Fruit fly (Drosophila melanogaster) whole organism, embryonic: ENCODE data around the gene eya.
A peak's percentile ranks its signal among the peaks of the same experiment; 100 is the strongest.

Experiments used
- Adf1 ChIP-seq: fragments of 200-800 bp; sonication (Bioruptor generic); IDR thresholded peaks from 2 replicates; pipeline ENCODE4 v1.3.6; 2022; ENCODE audit warnings: missing biosample characterization, missing genetic modification characterization
- CG10267 ChIP-seq: fragments of 200-800 bp; sonication (Bioruptor generic); optimal IDR thresholded peaks from 2 replicates; lab custom pipeline; 2018; ENCODE audit warnings: missing biosample characterization, mild to moderate bottlenecking, missing genetic modification characterization, moderate library complexity
- CG11723 ChIP-seq: fragments of 200-800 bp; sonication (Bioruptor generic); optimal IDR thresholded peaks from 2 replicates; lab custom pipeline; 2017; ENCODE audit warnings: missing biosample characterization, mild to moderate bottlenecking, missing genetic modification characterization
- CG12155 ChIP-seq: fragments of 200-800 bp; sonication (Bioruptor generic); optimal IDR thresholded peaks from 3 replicates; lab custom pipeline; 2016; ENCODE audit warnings: missing biosample characterization, missing genetic modification characterization
- CG13287 ChIP-seq: fragments of 200-800 bp; sonication (Bioruptor generic); IDR thresholded peaks from 2 replicates; pipeline ENCODE4 v1.3.6; 2022; ENCODE audit warnings: missing biosample characterization, missing genetic modification characterization; ENCODE audit not compliant: partially characterized antibody
- CG17568 ChIP-seq: fragments of 200-800 bp; sonication (Bioruptor generic); optimal IDR thresholded peaks from 2 replicates; lab custom pipeline; 2018; ENCODE audit warnings: missing biosample characterization, mild to moderate bottlenecking, missing genetic modification characterization, moderate library complexity
- CG17612 ChIP-seq: fragments of 200-800 bp; sonication (Bioruptor generic); IDR thresholded peaks from 2 replicates; pipeline ENCODE4 v1.3.6; 2022; ENCODE audit warnings: missing biosample characterization, missing genetic modification characterization
- CG17829 ChIP-seq: fragments of 200-800 bp; optimal IDR thresholded peaks from 2 replicates; lab custom pipeline; 2019; ENCODE audit warnings: missing biosample characterization, mild to moderate bottlenecking, missing genetic modification characterization, moderate library complexity
- CG18476 ChIP-seq: fragments of 200-800 bp; sonication (Bioruptor generic); optimal IDR thresholded peaks from 2 replicates; lab custom pipeline; 2016; ENCODE audit warnings: missing biosample characterization, mild to moderate bottlenecking, missing genetic modification characterization
- CG18599 ChIP-seq: fragments of 200-800 bp; sonication (Bioruptor generic); optimal IDR thresholded peaks from 3 replicates; lab custom pipeline; 2017; ENCODE audit warnings: missing biosample characterization, missing genetic modification characterization, mild to moderate bottlenecking, moderate library complexity, missing genetic modification reagents
- CG2678 ChIP-seq: fragments of 200-800 bp; sonication (Bioruptor generic); optimal IDR thresholded peaks from 3 replicates; lab custom pipeline; 2019; ENCODE audit warnings: missing biosample characterization, mild to moderate bottlenecking, missing genetic modification characterization, moderate library complexity
- CG32767 ChIP-seq: fragments of 200-800 bp; sonication (Bioruptor generic); IDR thresholded peaks from 2 replicates; pipeline ENCODE4 v1.3.6; 2022; ENCODE audit warnings: missing biosample characterization, missing genetic modification characterization
- CG32772 ChIP-seq: fragments of 200-800 bp; sonication (Bioruptor generic); IDR thresholded peaks from 2 replicates; pipeline ENCODE4 v1.3.6; 2022; ENCODE audit warnings: missing biosample characterization, missing genetic modification characterization
- CG3281 ChIP-seq: fragments of 200-800 bp; sonication (Bioruptor generic); optimal IDR thresholded peaks from 3 replicates; lab custom pipeline; 2017; ENCODE audit warnings: missing biosample characterization, mild to moderate bottlenecking, missing genetic modification characterization
- CG34224 ChIP-seq: fragments of 200-800 bp; sonication (Bioruptor generic); IDR thresholded peaks from 3 replicates; pipeline ENCODE4 v1.3.6; 2022; ENCODE audit warnings: missing biosample characterization, missing genetic modification characterization; ENCODE audit not compliant: partially characterized antibody
- CG5180 ChIP-seq: fragments of 200-800 bp; sonication (Bioruptor generic); optimal IDR thresholded peaks from 3 replicates; lab custom pipeline; 2017; ENCODE audit warnings: missing biosample characterization, missing genetic modification characterization, mild to moderate bottlenecking, moderate library complexity, missing genetic modification reagents
- CG6813 ChIP-seq: fragments of 200-800 bp; sonication (Bioruptor generic); optimal IDR thresholded peaks from 2 replicates; lab custom pipeline; 2017; ENCODE audit warnings: missing biosample characterization, missing genetic modification characterization, mild to moderate bottlenecking, moderate library complexity, missing genetic modification reagents
- CG6854 ChIP-seq: fragments of 200-800 bp; sonication (Bioruptor generic); optimal IDR thresholded peaks from 3 replicates; lab custom pipeline; 2017; ENCODE audit warnings: missing biosample characterization, mild to moderate bottlenecking, missing genetic modification characterization
- CG7271 ChIP-seq: fragments of 200-800 bp; sonication (Bioruptor generic); optimal IDR thresholded peaks from 2 replicates; lab custom pipeline; 2018; ENCODE audit warnings: missing biosample characterization, mild to moderate bottlenecking, missing genetic modification characterization, moderate library complexity
- CG9817 ChIP-seq: fragments of 200-800 bp; sonication (Bioruptor generic); optimal IDR thresholded peaks from 2 replicates; lab custom pipeline; 2018; ENCODE audit warnings: missing biosample characterization, mild to moderate bottlenecking, missing genetic modification characterization, moderate library complexity
- CG9932 ChIP-seq: fragments of 200-800 bp; sonication (Bioruptor generic); IDR thresholded peaks from 2 replicates; pipeline ENCODE4 v1.3.6; 2022; ENCODE audit warnings: missing biosample characterization, missing genetic modification characterization
- Eip74EF ChIP-seq, 2 experiments: fragments of 200-800 bp in 1 of 2; fragments of >200 bp in 1 of 2; sonication (Bioruptor generic) in 1 of 2; optimal IDR thresholded peaks; 2 replicates each; lab custom pipeline; 2017 to 2019; ENCODE audit warnings: missing biosample characterization in 2 of 2, missing genetic modification characterization in 2 of 2, mild to moderate bottlenecking in 1 of 2, moderate library complexity in 1 of 2
- HLHmδ ChIP-seq: fragments of 200-800 bp; sonication (Bioruptor generic); optimal IDR thresholded peaks from 2 replicates; lab custom pipeline; 2018; ENCODE audit warnings: missing biosample characterization, mild to moderate bottlenecking, missing genetic modification characterization, moderate library complexity
- Hmr ChIP-seq: fragments of 200-800 bp; sonication (Bioruptor generic); optimal IDR thresholded peaks from 3 replicates; lab custom pipeline; 2017; ENCODE audit warnings: mild to moderate bottlenecking, missing biosample characterization, missing genetic modification reagents, missing genetic modification characterization
- Med ChIP-seq: fragments of 200-800 bp; sonication (Bioruptor generic); peaks from one replicate; lab custom pipeline; 2016; ENCODE audit warnings: missing biosample characterization, missing genetic modification characterization, mild to moderate bottlenecking, inconsistent platforms, moderate library complexity
- Myb ChIP-seq: fragments of 200-800 bp; sonication (Bioruptor generic); optimal IDR thresholded peaks from 2 replicates; lab custom pipeline; 2016; ENCODE audit warnings: missing biosample characterization, missing genetic modification characterization
- NFAT ChIP-seq: fragments of 200-800 bp; sonication (Bioruptor generic); IDR thresholded peaks from 2 replicates; pipeline ENCODE4 v1.3.6; 2022; ENCODE audit warnings: missing biosample characterization, missing genetic modification characterization
- NfI ChIP-seq: fragments of 200-800 bp; sonication (Bioruptor generic); optimal IDR thresholded peaks from 3 replicates; lab custom pipeline; 2018; ENCODE audit warnings: missing biosample characterization, mild to moderate bottlenecking, missing genetic modification characterization, moderate library complexity
- Pdp1 ChIP-seq, 2 experiments: fragments of 200-800 bp; sonication (Bioruptor generic); optimal IDR thresholded peaks; 3 replicates each; lab custom pipeline; 2016; ENCODE audit warnings: missing biosample characterization in 2 of 2, missing genetic modification characterization in 2 of 2, mild to moderate bottlenecking in 1 of 2, moderate library complexity in 1 of 2
- ara ChIP-seq: fragments of 200-800 bp; sonication (Bioruptor generic); IDR thresholded peaks from 2 replicates; pipeline ENCODE4 v1.3.6; 2022; ENCODE audit warnings: missing biosample characterization, missing genetic modification characterization
- ash1 ChIP-seq: fragments of 200-800 bp; sonication (Bioruptor generic); optimal IDR thresholded peaks from 2 replicates; lab custom pipeline; 2018; ENCODE audit warnings: missing biosample characterization, mild to moderate bottlenecking, missing genetic modification characterization
- bigmax ChIP-seq: fragments of 200-800 bp; sonication (Bioruptor generic); optimal IDR thresholded peaks from 2 replicates; lab custom pipeline; 2018; ENCODE audit warnings: missing biosample characterization, mild to moderate bottlenecking, missing genetic modification characterization
- bsh ChIP-seq, 2 experiments: fragments of 200-800 bp; sonication (Bioruptor generic); optimal IDR thresholded peaks; 2 replicates each; lab custom pipeline; 2017 to 2018; ENCODE audit warnings: mild to moderate bottlenecking in 2 of 2, missing biosample characterization in 2 of 2, missing genetic modification characterization in 2 of 2, moderate library complexity in 1 of 2
- danr ChIP-seq: fragments of 200-800 bp; sonication (Bioruptor generic); IDR thresholded peaks from 2 replicates; pipeline ENCODE4 v1.3.6; 2022; ENCODE audit warnings: missing biosample characterization, missing genetic modification characterization
- eyg ChIP-seq: fragments of 200-800 bp; sonication (Bioruptor generic); optimal IDR thresholded peaks from 3 replicates; lab custom pipeline; 2016; ENCODE audit warnings: missing biosample characterization, missing genetic modification characterization
- ftz-f1 ChIP-seq: fragments of 200-800 bp; sonication (Bioruptor generic); optimal IDR thresholded peaks from 2 replicates; lab custom pipeline; 2016; ENCODE audit warnings: missing biosample characterization, missing genetic modification characterization
- fu2 ChIP-seq: fragments of 200-800 bp; sonication (Bioruptor generic); optimal IDR thresholded peaks from 2 replicates; lab custom pipeline; 2016; ENCODE audit warnings: missing biosample characterization, missing genetic modification characterization
- gro ChIP-seq: fragments of 200-800 bp; sonication (Bioruptor generic); optimal IDR thresholded peaks from 2 replicates; lab custom pipeline; 2016; ENCODE audit warnings: missing biosample characterization, missing genetic modification characterization
- kni ChIP-seq: fragments of 200-800 bp; sonication (Bioruptor generic); optimal IDR thresholded peaks from 3 replicates; lab custom pipeline; 2017; ENCODE audit warnings: mild to moderate bottlenecking, missing biosample characterization, missing genetic modification reagents, missing genetic modification characterization
- lab ChIP-seq: fragments of 200-800 bp; sonication (Bioruptor generic); optimal IDR thresholded peaks from 3 replicates; lab custom pipeline; 2017; ENCODE audit warnings: missing biosample characterization, missing genetic modification characterization, mild to moderate bottlenecking, moderate library complexity, missing genetic modification reagents
- p53 ChIP-seq: fragments of 200-800 bp; sonication (Bioruptor generic); optimal IDR thresholded peaks from 2 replicates; lab custom pipeline; 2016; ENCODE audit warnings: missing biosample characterization, missing genetic modification characterization
- prd ChIP-seq, 3 experiments: fragments of >200 bp in 2 of 3; fragments of 200-800 bp in 1 of 3; sonication (Bioruptor generic) in 1 of 3; optimal IDR thresholded peaks in 2 of 3; IDR thresholded peaks in 1 of 3; 2 replicates in 2 of 3; 3 replicates in 1 of 3; pipeline versions ENCODE4 v1.3.6 to Lab custom; 2017 to 2022; ENCODE audit warnings: missing biosample characterization in 1 of 3, missing genetic modification characterization in 1 of 3
- run ChIP-seq: fragments of 200-800 bp; sonication (Bioruptor generic); optimal IDR thresholded peaks from 3 replicates; lab custom pipeline; 2018; ENCODE audit warnings: missing biosample characterization, mild to moderate bottlenecking, missing genetic modification characterization
- sd ChIP-seq: fragments of 200-800 bp; sonication (Bioruptor generic); optimal IDR thresholded peaks from 3 replicates; lab custom pipeline; 2018; ENCODE audit warnings: missing biosample characterization, mild to moderate bottlenecking, missing genetic modification characterization, moderate library complexity
- shn ChIP-seq: fragments of 200-800 bp; sonication (Bioruptor generic); optimal IDR thresholded peaks from 3 replicates; lab custom pipeline; 2016; ENCODE audit warnings: missing biosample characterization, missing genetic modification characterization
- ssp ChIP-seq: fragments of 200-800 bp; sonication (Bioruptor generic); IDR thresholded peaks from 2 replicates; pipeline ENCODE4 v1.3.6; 2022; ENCODE audit warnings: missing biosample characterization, missing genetic modification characterization
- trh ChIP-seq: fragments of 200-800 bp; sonication (Bioruptor generic); optimal IDR thresholded peaks from 2 replicates; lab custom pipeline; 2016; ENCODE audit warnings: missing biosample characterization, missing genetic modification characterization
- unc-4 ChIP-seq: fragments of 200-800 bp; sonication (Bioruptor generic); IDR thresholded peaks from 2 replicates; pipeline ENCODE4 v1.3.6; 2022; ENCODE audit warnings: missing biosample characterization, missing genetic modification characterization; ENCODE audit not compliant: partially characterized antibody
- usp ChIP-seq: fragments of >200 bp; optimal IDR thresholded peaks from 2 replicates; lab custom pipeline; 2017; ENCODE audit warnings: missing biosample characterization, missing genetic modification characterization
- vvl ChIP-seq: fragments of 200-800 bp; sonication (Bioruptor generic); IDR thresholded peaks from 2 replicates; pipeline ENCODE4 v1.3.6; 2022; ENCODE audit warnings: missing biosample characterization, missing genetic modification characterization

Gene eya

dm6 chr2L:6494405-6494816 lies 52.4 kb downstream of the eya start, which contains the start of gene CG9547 (continued):
- TF ChIP-seq gro (GFP tag; lab: Kevin White, UChicago) (peak; percentile 53), CG3281 (GFP tag; lab: Kevin White, UChicago) (peak; percentile 27), CG6854 (peak; percentile 38), Adf1 (GFP tag; lab: Robert Waterston, UW) (peak; percentile 37; the same call in 1 of the 2 replicates), CG18599 (GFP tag; lab: Kevin White, UChicago) (peak; percentile 27), bigmax (no peak), CG34224 (peak; percentile 45; the same call in 2 of the 3 replicates), sd (tag; lab: Kevin White, UChicago) (peak; percentile 93), ssp (no peak), lab (GFP tag; lab: Kevin White, UChicago) (peak; percentile 54), CG12155 (peak; percentile 84), CG13287 (peak; percentile 60), CG17568 (GFP tag; lab: Kevin White, UChicago) (no peak), HLHmδ (GFP tag; lab: Kevin White, UChicago) (no peak), NFAT (GFP tag; lab: Robert Waterston, UW) (peak; percentile 22; the same call in 1 of the 2 replicates), CG9817 (tag; lab: Kevin White, UChicago) (no peak), usp (no peak), CG7271 (tag; lab: Kevin White, UChicago) (no peak), vvl (peak; percentile 22; the same call in 1 of the 2 replicates), CG5180 (GFP tag; lab: Kevin White, UChicago) (peak; percentile 39), Med (GFP tag; lab: Kevin White, UChicago) (peak; percentile 59), Hmr (peak; percentile 48), Pdp1 (GFP tag; optimal IDR thresholded peaks at IDR 0.05; lab: Kevin White, UChicago) (peak in 1 of 2 experiments; percentile 80), kni (GFP tag; lab: Kevin White, UChicago) (no peak), Eip74EF (GFP tag; optimal IDR thresholded peaks at IDR 0.05; lab: Kevin White, UChicago) (peak in 1 of 2 experiments; percentile 51), CG2678 (tag; lab: Kevin White, UChicago) (peak; percentile 15), bsh (GFP tag; optimal IDR thresholded peaks at IDR 0.05; lab: Kevin White, UChicago) (peak in 1 of 2 experiments; percentile 8), unc-4 (GFP tag; lab: Robert Waterston, UW) (peak; percentile 46), eyg (GFP tag; lab: Kevin White, UChicago) (no peak), CG6813 (peak; percentile 43), ftz-f1 (GFP tag; lab: Kevin White, UChicago) (peak; percentile 25), NfI (GFP tag; lab: Kevin White, UChicago) (peak; percentile 20), fu2 (GFP tag; lab: Kevin White, UChicago) (no peak), CG9932 (GFP tag; lab: Robert Waterston, UW) (peak; percentile 30; the same call in 1 of the 2 replicates), run (tag; lab: Kevin White, UChicago) (peak; percentile 54), CG17829 (tag; lab: Kevin White, UChicago) (peak; percentile 1), ara (GFP tag; lab: Robert Waterston, UW) (no peak), CG11723 (no peak)

- TF ChIP-seq prd (optimal IDR thresholded peaks at IDR 0.05; lab: Kevin White, UChicago) (no peak), prd (GFP tag; IDR thresholded peaks at IDR 0.05; lab: Robert Waterston, UW) (peak; percentile 99), CG32772 (GFP tag; lab: Robert Waterston, UW) (peak; percentile 98), trh (GFP tag; lab: Kevin White, UChicago) (peak; percentile 44), sd (tag; lab: Kevin White, UChicago) (peak; percentile 72), CG18476 (peak; percentile 7), shn (GFP tag; lab: Kevin White, UChicago) (peak; percentile 58), bsh (GFP tag; optimal IDR thresholded peaks at IDR 0.05; lab: Kevin White, UChicago) (peak; percentile 50 to 68), Myb (GFP tag; lab: Kevin White, UChicago) (peak; percentile 59), CG17612 (GFP tag; lab: Robert Waterston, UW) (peak; percentile 94), p53 (no peak), ash1 (GFP tag; lab: Kevin White, UChicago) (no peak), CG10267 (tag; lab: Kevin White, UChicago) (peak; percentile 93), CG32767 (GFP tag; lab: Robert Waterston, UW) (peak; percentile 94), danr (GFP tag; lab: Robert Waterston, UW) (peak; percentile 94)
These were observed 56.0 kb downstream of the eya start, which contains the start of the genes Phf5a and CG31638 for dm6 chr2L:6490783-6491249. Phf5a (minus strand) TSS chr2L:6490843. CG31638 (plus strand) TSS chr2L:6491061.
